Fruit fly (Drosophila melanogaster) whole organism, embryonic: ENCODE measurements around the gene tomb.
A peak's percentile ranks its signal among the peaks of the same experiment; 100 is the strongest.

Experiments
- Atf3 ChIP-seq: fragments of 200-800 bp; sonication (Bioruptor generic); optimal IDR thresholded peaks from 3 replicates; lab custom pipeline; 2016; ENCODE audit warnings: missing biosample characterization, missing genetic modification characterization
- B-H1 ChIP-seq: fragments of 200-800 bp; sonication (Bioruptor generic); IDR thresholded peaks from 3 replicates; pipeline ENCODE4 v1.3.6; 2022; ENCODE audit warnings: missing biosample characterization, missing genetic modification characterization
- CG11085 ChIP-seq: fragments of 200-800 bp; sonication (Bioruptor generic); IDR thresholded peaks from 2 replicates; pipeline ENCODE4 v1.3.6; 2022; ENCODE audit warnings: missing biosample characterization, missing genetic modification characterization
- CG11695 ChIP-seq: fragments of 200-800 bp; sonication (Bioruptor generic); IDR thresholded peaks from 3 replicates; pipeline ENCODE4 v1.3.6; 2022; ENCODE audit warnings: missing biosample characterization, missing genetic modification characterization
- CG12104 ChIP-seq: fragments of 200-800 bp; sonication (Bioruptor generic); optimal IDR thresholded peaks from 3 replicates; lab custom pipeline; 2016; ENCODE audit warnings: missing biosample characterization, missing genetic modification characterization
- CG12391 ChIP-seq: fragments of 200-800 bp; sonication (Bioruptor generic); optimal IDR thresholded peaks from 3 replicates; lab custom pipeline; 2018; ENCODE audit warnings: missing biosample characterization, mild to moderate bottlenecking, missing genetic modification characterization, moderate library complexity
- CG13624 ChIP-seq: fragments of 200-800 bp; sonication (Bioruptor generic); optimal IDR thresholded peaks from 2 replicates; lab custom pipeline; 2016; ENCODE audit warnings: missing biosample characterization, missing genetic modification characterization
- CG14667 ChIP-seq: fragments of 200-800 bp; sonication (Bioruptor generic); IDR thresholded peaks from 2 replicates; pipeline ENCODE4 v1.3.6; 2022; ENCODE audit warnings: missing biosample characterization, missing genetic modification characterization
- CG15011 ChIP-seq: fragments of 200-800 bp; sonication (Bioruptor generic); optimal IDR thresholded peaks from 3 replicates; lab custom pipeline; 2018; ENCODE audit warnings: missing biosample characterization, mild to moderate bottlenecking, missing genetic modification characterization
- CG17361 ChIP-seq: fragments of 200-800 bp; sonication (Bioruptor generic); IDR thresholded peaks from 3 replicates; pipeline ENCODE4 v1.3.6; 2022; ENCODE audit warnings: missing biosample characterization, missing genetic modification characterization
- CG18619 ChIP-seq: fragments of 200-800 bp; sonication (Bioruptor generic); optimal IDR thresholded peaks from 3 replicates; lab custom pipeline; 2017; ENCODE audit warnings: missing biosample characterization, mild to moderate bottlenecking, missing genetic modification characterization
- CG3407 ChIP-seq: fragments of 200-800 bp; sonication (Bioruptor generic); optimal IDR thresholded peaks from 2 replicates; lab custom pipeline; 2018; ENCODE audit warnings: missing biosample characterization, mild to moderate bottlenecking, missing genetic modification characterization
- CG5180 ChIP-seq: fragments of 200-800 bp; sonication (Bioruptor generic); optimal IDR thresholded peaks from 3 replicates; lab custom pipeline; 2017; ENCODE audit warnings: missing biosample characterization, missing genetic modification characterization, mild to moderate bottlenecking, moderate library complexity, missing genetic modification reagents
- CG8944 ChIP-seq: fragments of 200-800 bp; sonication (Bioruptor generic); optimal IDR thresholded peaks from 3 replicates; lab custom pipeline; 2016; ENCODE audit warnings: missing biosample characterization, missing genetic modification characterization
- CG9932 ChIP-seq: fragments of 200-800 bp; sonication (Bioruptor generic); IDR thresholded peaks from 2 replicates; pipeline ENCODE4 v1.3.6; 2022; ENCODE audit warnings: missing biosample characterization, missing genetic modification characterization
- Camta ChIP-seq: fragments of 200-800 bp; sonication (Bioruptor generic); optimal IDR thresholded peaks from 2 replicates; lab custom pipeline; 2016; ENCODE audit warnings: missing biosample characterization, missing genetic modification characterization
- Dfd ChIP-seq, 2 experiments: fragments of >200 bp; optimal IDR thresholded peaks; 2 replicates each; lab custom pipeline; 2017; ENCODE audit warnings: missing biosample characterization in 2 of 2, missing genetic modification characterization in 2 of 2
- Dp ChIP-seq: fragments of 200-800 bp; sonication (Bioruptor generic); optimal IDR thresholded peaks from 2 replicates; lab custom pipeline; 2018; ENCODE audit warnings: missing biosample characterization, mild to moderate bottlenecking, missing genetic modification characterization, moderate library complexity
- Fer3 ChIP-seq: fragments of 200-800 bp; sonication (Bioruptor generic); optimal IDR thresholded peaks from 2 replicates; lab custom pipeline; 2018; ENCODE audit warnings: missing biosample characterization, mild to moderate bottlenecking, missing genetic modification characterization, moderate library complexity
- HLH3B ChIP-seq: fragments of 200-800 bp; sonication (Bioruptor generic); IDR thresholded peaks from 2 replicates; pipeline ENCODE4 v1.3.6; 2022; ENCODE audit warnings: missing biosample characterization, missing genetic modification characterization
- HLH4C ChIP-seq: fragments of 200-800 bp; sonication (Bioruptor generic); IDR thresholded peaks from 3 replicates; pipeline ENCODE4 v1.3.6; 2022; ENCODE audit warnings: missing biosample characterization, missing genetic modification characterization; ENCODE audit not compliant: partially characterized antibody
- Hsf ChIP-seq: fragments of 200-800 bp; sonication (Bioruptor generic); optimal IDR thresholded peaks from 3 replicates; lab custom pipeline; 2016; ENCODE audit warnings: missing biosample characterization, missing genetic modification characterization
- Kr ChIP-seq: fragments of 200-800 bp; sonication (Bioruptor generic); optimal IDR thresholded peaks from 2 replicates; lab custom pipeline; 2017; ENCODE audit warnings: missing biosample characterization, mild to moderate bottlenecking, missing genetic modification characterization
- Lim3 ChIP-seq: fragments of 200-800 bp; sonication (Bioruptor generic); IDR thresholded peaks from 2 replicates; pipeline ENCODE4 v1.3.6; 2022; ENCODE audit warnings: missing biosample characterization, missing genetic modification characterization
- Mes4 ChIP-seq: fragments of 200-800 bp; sonication (Bioruptor generic); optimal IDR thresholded peaks from 2 replicates; lab custom pipeline; 2016; ENCODE audit warnings: missing biosample characterization, missing genetic modification characterization
- Opbp ChIP-seq: fragments of 200-800 bp; sonication (Bioruptor generic); IDR thresholded peaks from 3 replicates; pipeline ENCODE4 v1.3.6; 2022; ENCODE audit warnings: missing biosample characterization, missing genetic modification characterization; ENCODE audit not compliant: partially characterized antibody
- PHDP ChIP-seq: fragments of 200-800 bp; sonication (Bioruptor generic); optimal IDR thresholded peaks from 3 replicates; lab custom pipeline; 2018; ENCODE audit warnings: missing biosample characterization, mild to moderate bottlenecking, missing genetic modification characterization, moderate library complexity
- Ravus ChIP-seq: fragments of 200-800 bp; sonication (Bioruptor generic); IDR thresholded peaks from 2 replicates; pipeline ENCODE4 v1.3.6; 2022; ENCODE audit warnings: missing biosample characterization, missing genetic modification characterization
- Rx ChIP-seq: fragments of 200-800 bp; sonication (Bioruptor generic); IDR thresholded peaks from 2 replicates; pipeline ENCODE4 v1.3.6; 2022; ENCODE audit warnings: missing biosample characterization, missing genetic modification characterization
- Sry-δ ChIP-seq: fragments of 200-800 bp; sonication (Bioruptor generic); optimal IDR thresholded peaks from 2 replicates; lab custom pipeline; 2016; ENCODE audit warnings: missing biosample characterization, missing genetic modification characterization
- Xrp1 ChIP-seq: fragments of 200-800 bp; sonication (Bioruptor generic); IDR thresholded peaks from 2 replicates; pipeline ENCODE4 v1.3.6; 2022; ENCODE audit warnings: missing biosample characterization, missing genetic modification characterization
- ara ChIP-seq: fragments of 200-800 bp; sonication (Bioruptor generic); IDR thresholded peaks from 2 replicates; pipeline ENCODE4 v1.3.6; 2022; ENCODE audit warnings: missing biosample characterization, missing genetic modification characterization
- bbx ChIP-seq: fragments of 200-800 bp; sonication (Bioruptor generic); IDR thresholded peaks from 2 replicates; pipeline ENCODE4 v1.3.6; 2022; ENCODE audit warnings: missing biosample characterization, missing genetic modification characterization; ENCODE audit not compliant: partially characterized antibody
- chn ChIP-seq: fragments of 200-800 bp; sonication (Bioruptor generic); optimal IDR thresholded peaks from 2 replicates; lab custom pipeline; 2016; ENCODE audit warnings: missing biosample characterization, missing genetic modification characterization
- danr ChIP-seq: fragments of 200-800 bp; sonication (Bioruptor generic); IDR thresholded peaks from 2 replicates; pipeline ENCODE4 v1.3.6; 2022; ENCODE audit warnings: missing biosample characterization, missing genetic modification characterization
- esg ChIP-seq: fragments of 200-800 bp; sonication (Bioruptor generic); conservative IDR thresholded peaks from 2 replicates; pipeline ENCODE4 v1.3.6; 2022; ENCODE audit warnings: missing biosample characterization, missing genetic modification characterization
- fd102C ChIP-seq: fragments of 200-800 bp; sonication (Bioruptor generic); optimal IDR thresholded peaks from 2 replicates; lab custom pipeline; 2018; ENCODE audit warnings: missing biosample characterization, mild to moderate bottlenecking, missing genetic modification characterization, moderate library complexity
- grau ChIP-seq: fragments of 200-800 bp; optimal IDR thresholded peaks from 3 replicates; lab custom pipeline; 2019; ENCODE audit warnings: missing biosample characterization, mild to moderate bottlenecking, missing genetic modification characterization, moderate library complexity
- her ChIP-seq: fragments of 200-800 bp; sonication (Bioruptor generic); optimal IDR thresholded peaks from 2 replicates; lab custom pipeline; 2016; ENCODE audit warnings: missing biosample characterization, missing genetic modification characterization
- inv ChIP-seq: fragments of 200-800 bp; sonication (Bioruptor generic); IDR thresholded peaks from 2 replicates; pipeline ENCODE4 v1.3.6; 2022; ENCODE audit warnings: missing biosample characterization, missing genetic modification characterization; ENCODE audit not compliant: partially characterized antibody
- jigr1 ChIP-seq: fragments of 200-800 bp; sonication (Bioruptor generic); IDR thresholded peaks from 3 replicates; pipeline ENCODE4 v1.3.6; 2022; ENCODE audit warnings: missing biosample characterization, missing genetic modification characterization
- lov ChIP-seq, 2 experiments: fragments of 200-800 bp in 1 of 2; fragments of >200 bp in 1 of 2; sonication (Bioruptor generic) in 1 of 2; IDR thresholded peaks in 1 of 2; optimal IDR thresholded peaks in 1 of 2; 2 replicates in 1 of 2; 3 replicates in 1 of 2; pipeline versions ENCODE4 v1.3.6 to Lab custom; 2017 to 2022; ENCODE audit warnings: missing biosample characterization in 1 of 2, missing genetic modification characterization in 1 of 2
- mam ChIP-seq: fragments of 200-800 bp; sonication (Bioruptor generic); optimal IDR thresholded peaks from 3 replicates; lab custom pipeline; 2016; ENCODE audit warnings: missing biosample characterization, missing genetic modification characterization
- p53 ChIP-seq: fragments of 200-800 bp; sonication (Bioruptor generic); optimal IDR thresholded peaks from 2 replicates; lab custom pipeline; 2016; ENCODE audit warnings: missing biosample characterization, missing genetic modification characterization
- phol ChIP-seq: fragments of 200-800 bp; sonication (Bioruptor generic); optimal IDR thresholded peaks from 3 replicates; lab custom pipeline; 2018; ENCODE audit warnings: missing biosample characterization, mild to moderate bottlenecking, missing genetic modification characterization, moderate library complexity
- ranshi ChIP-seq: fragments of 200-800 bp; sonication (Bioruptor generic); IDR thresholded peaks from 2 replicates; pipeline ENCODE4 v1.3.6; 2022; ENCODE audit warnings: missing biosample characterization, missing genetic modification characterization
- usp ChIP-seq: fragments of >200 bp; optimal IDR thresholded peaks from 2 replicates; lab custom pipeline; 2017; ENCODE audit warnings: missing biosample characterization, missing genetic modification characterization
- wdn ChIP-seq: fragments of 200-800 bp; sonication (Bioruptor generic); IDR thresholded peaks from 2 replicates; pipeline ENCODE4 v1.3.6; 2022; ENCODE audit warnings: missing biosample characterization, missing genetic modification characterization
- wek ChIP-seq: fragments of 200-800 bp; sonication (Bioruptor generic); optimal IDR thresholded peaks from 3 replicates; lab custom pipeline; 2018; ENCODE audit warnings: missing biosample characterization, mild to moderate bottlenecking, missing genetic modification characterization, moderate library complexity

The tomb gene

dm6 chr2L:5546518-5547287, 10.1 kb upstream of the tomb start, which contains the start of gene Oscillin (continued):
- TF ChIP-seq her (GFP tag; lab: Kevin White, UChicago) (no peak), HLH4C (GFP tag; lab: Robert Waterston, UW) (peak; percentile 84), mam (GFP tag; lab: Kevin White, UChicago) (peak; percentile 41), Rx (GFP tag; lab: Robert Waterston, UW) (peak; percentile 52; the same call in 1 of the 2 replicates), Lim3 (GFP tag; lab: Robert Waterston, UW) (no peak), Mes4 (peak; percentile 38), ranshi (GFP tag; lab: Robert Waterston, UW) (peak; percentile 83), Dfd (GFP tag; optimal IDR thresholded peaks at IDR 0.05; lab: Kevin White, UChicago) (no peak), danr (0 out of 2 replicates have a peak, but pooled peaks have one; percentile 7), Kr (GFP tag; lab: Kevin White, UChicago) (no peak), CG14667 (GFP tag; lab: Robert Waterston, UW) (peak; percentile 63), CG5180 (GFP tag; lab: Kevin White, UChicago) (peak; percentile 69), esg (GFP tag; lab: Robert Waterston, UW) (peak; percentile 66), Opbp (GFP tag; lab: Robert Waterston, UW) (peak; percentile 93; the same call in 2 of the 3 replicates), CG12391 (tag; lab: Kevin White, UChicago) (peak; percentile 48), HLH3B (GFP tag; lab: Robert Waterston, UW) (peak; percentile 78), wek (GFP tag; lab: Kevin White, UChicago) (no peak), Xrp1 (peak; percentile 94), chn (GFP tag; lab: Kevin White, UChicago) (peak; percentile 18), CG8944 (GFP tag; lab: Kevin White, UChicago) (no peak), inv (GFP tag; lab: Robert Waterston, UW) (peak; percentile 32; the same call in 1 of the 2 replicates), p53 (GFP tag; lab: Kevin White, UChicago) (no peak), Atf3 (GFP tag; lab: Kevin White, UChicago) (no peak), CG3407 (GFP tag; lab: Kevin White, UChicago) (peak; percentile 38), wdn (GFP tag; lab: Robert Waterston, UW) (0 out of 2 replicates have a peak, but pooled peaks have one; percentile 40), B-H1 (GFP tag; lab: Robert Waterston, UW) (peak; percentile 72; the same call in 2 of the 3 replicates), CG11695 (GFP tag; lab: Robert Waterston, UW) (peak; percentile 90), bbx (GFP tag; lab: Robert Waterston, UW) (peak; percentile 93), fd102C (GFP tag; lab: Kevin White, UChicago) (no peak), CG13624 (GFP tag; lab: Kevin White, UChicago) (peak; percentile 44), CG18619 (GFP tag; lab: Kevin White, UChicago) (peak; percentile 49), Hsf (GFP tag; lab: Kevin White, UChicago) (peak; percentile 74), CG9932 (GFP tag; lab: Robert Waterston, UW) (peak; percentile 72), usp (no peak), CG15011 (GFP tag; lab: Kevin White, UChicago) (peak; percentile 66), PHDP (tag; lab: Kevin White, UChicago) (no peak), Dp (GFP tag; lab: Kevin White, UChicago) (no peak), jigr1 (GFP tag; lab: Robert Waterston, UW) (0 out of 3 replicates have a peak, but pooled peaks have one; percentile 26), Ravus (GFP tag; lab: Robert Waterston, UW) (no peak; the same call in 1 of the 2 replicates), Sry-δ (peak; percentile 32), grau (peak; percentile 86), CG17361 (GFP tag; lab: Robert Waterston, UW) (peak; percentile 93), lov (optimal IDR thresholded peaks at IDR 0.05; lab: Kevin White, UChicago) (no peak), lov (GFP tag; IDR thresholded peaks at IDR 0.05; lab: Robert Waterston, UW) (peak; percentile 77; the same call in 2 of the 3 replicates), Fer3 (tag; lab: Kevin White, UChicago) (peak; percentile 82), CG11085 (GFP tag; lab: Robert Waterston, UW) (peak; percentile 71), phol (tag; lab: Kevin White, UChicago) (peak; percentile 89), CG12104 (peak; percentile 80), Camta (GFP tag; lab: Kevin White, UChicago) (peak; percentile 25), ara (GFP tag; lab: Robert Waterston, UW) (peak; percentile 87)
